Worm (Caenorhabditis elegans) whole organism, young adult: ENCODE data around the gene sre-24.

ENCODE experiments used
- B0019.2 ChIP-seq: fragments of 200-800 bp; sonication (Bioruptor generic); conservative IDR thresholded peaks from 2 replicates; pipeline ENCODE4 v1.3.6; 2022; ENCODE audit warnings: missing genetic modification reagents, missing genetic modification characterization, missing compliant biosample characterization
- B0035.1 ChIP-seq: sonication (generic microtip); optimal IDR thresholded peaks from 2 replicates; lab custom pipeline; 2016; ENCODE audit warnings: missing genetic modification characterization, mild to moderate bottlenecking, missing compliant biosample characterization, missing genotype, missing genetic modification reagents
- F23B12.7 ChIP-seq: sonication (generic microtip); optimal IDR thresholded peaks from 2 replicates; lab custom pipeline; 2017; ENCODE audit warnings: missing genetic modification characterization, mild to moderate bottlenecking, missing compliant biosample characterization, antibody characterized with exemption, moderate library complexity; ENCODE audit not compliant: insufficient read depth
- F37B4.10 ChIP-seq: fragments of 200-800 bp; sonication (Bioruptor generic); IDR thresholded peaks from 2 replicates; pipeline ENCODE4 v1.3.6; 2022; ENCODE audit warnings: missing genetic modification characterization, missing compliant biosample characterization
- F52B5.7 ChIP-seq: sonication (generic microtip); optimal IDR thresholded peaks from 2 replicates; lab custom pipeline; 2016; ENCODE audit warnings: mild to moderate bottlenecking, missing genetic modification characterization, missing compliant biosample characterization
- F57A8.1 ChIP-seq: fragments of 200-800 bp; sonication (Bioruptor generic); optimal IDR thresholded peaks from 2 replicates; lab custom pipeline; 2018; ENCODE audit warnings: mild to moderate bottlenecking, missing genetic modification characterization, moderate library complexity, missing compliant biosample characterization
- K12H6.12 ChIP-seq: fragments of 200-800 bp; sonication (Bioruptor generic); optimal IDR thresholded peaks from 2 replicates; lab custom pipeline; 2018; ENCODE audit warnings: mild to moderate bottlenecking, missing genetic modification characterization, missing compliant biosample characterization
- T26A5.8 ChIP-seq: sonication (generic microtip); optimal IDR thresholded peaks from 2 replicates; lab custom pipeline; 2016; ENCODE audit warnings: missing genetic modification characterization, missing compliant biosample characterization
- ccch-3 ChIP-seq: fragments of 200-800 bp; sonication (Bioruptor generic); optimal IDR thresholded peaks from 2 replicates; lab custom pipeline; 2018; ENCODE audit warnings: mild to moderate bottlenecking, missing genetic modification characterization, missing compliant biosample characterization
- cebp-1 ChIP-seq, 2 experiments: fragments of 200-800 bp in 1 of 2; sonication (Bioruptor generic) in 1 of 2; sonication (generic microtip) in 1 of 2; IDR thresholded peaks in 1 of 2; optimal IDR thresholded peaks in 1 of 2; 2 replicates each; pipeline versions ENCODE4 v1.3.6 to Lab custom; 2017 to 2022; ENCODE audit warnings: missing compliant biosample characterization in 2 of 2, missing genetic modification characterization in 2 of 2, mild to moderate bottlenecking in 1 of 2, missing genetic modification reagents in 1 of 2, moderate library complexity in 1 of 2
- ceh-100 ChIP-seq: fragments of 200-800 bp; sonication (Bioruptor generic); IDR thresholded peaks from 2 replicates; pipeline ENCODE4 v1.3.6; 2022; ENCODE audit warnings: missing genetic modification reagents, missing genetic modification characterization, missing compliant biosample characterization
- efl-1 ChIP-seq: fragments of 150-350 bp; optimal IDR thresholded peaks from 2 replicates; lab custom pipeline; 2014; ENCODE audit warnings: missing biosample characterization, missing genetic modification reagents, missing genetic modification characterization
- hmg-20 ChIP-seq: fragments of 200-800 bp; sonication (Bioruptor generic); IDR thresholded peaks from 2 replicates; pipeline ENCODE4 v1.3.6; 2022; ENCODE audit warnings: missing genetic modification reagents, missing genetic modification characterization, missing compliant biosample characterization
- let-607 ChIP-seq, 2 experiments: fragments of 200-800 bp in 1 of 2; sonication (Bioruptor generic) in 1 of 2; sonication (generic microtip) in 1 of 2; optimal IDR thresholded peaks; 2 replicates each; lab custom pipeline; 2016 to 2018; ENCODE audit warnings: mild to moderate bottlenecking in 2 of 2, missing compliant biosample characterization in 2 of 2, missing genetic modification characterization in 2 of 2, moderate library complexity in 2 of 2, missing genotype in 1 of 2
- lin-35 ChIP-seq, 3 experiments: fragments of 150-350 bp in 2 of 3; sonication (generic microtip) in 1 of 3; optimal IDR thresholded peaks; 2 replicates each; lab custom pipeline; 2014 to 2018; ENCODE audit warnings: missing biosample characterization in 3 of 3, missing genetic modification characterization in 3 of 3, missing genetic modification reagents in 3 of 3
- lin-40 ChIP-seq: sonication (generic microtip); optimal IDR thresholded peaks from 2 replicates; lab custom pipeline; 2016; ENCODE audit warnings: missing genetic modification characterization, mild to moderate bottlenecking, missing compliant biosample characterization, missing genotype, missing genetic modification reagents
- lir-1 ChIP-seq: fragments of 200-800 bp; sonication (Bioruptor generic); conservative IDR thresholded peaks from 2 replicates; pipeline ENCODE4 v1.3.6; 2022; ENCODE audit warnings: missing genetic modification reagents, missing genetic modification characterization, missing compliant biosample characterization
- lsl-1 ChIP-seq: fragments of 200-800 bp; sonication (Bioruptor generic); optimal IDR thresholded peaks from 2 replicates; lab custom pipeline; 2018; ENCODE audit warnings: mild to moderate bottlenecking, missing genetic modification characterization, moderate library complexity, missing compliant biosample characterization
- madf-10 ChIP-seq: sonication (generic microtip); optimal IDR thresholded peaks from 2 replicates; lab custom pipeline; 2016; ENCODE audit warnings: mild to moderate bottlenecking, missing genetic modification characterization, missing compliant biosample characterization
- madf-3 ChIP-seq: fragments of 200-800 bp; sonication (Bioruptor generic); IDR thresholded peaks from 2 replicates; pipeline ENCODE4 v1.3.6; 2022; ENCODE audit warnings: missing genetic modification reagents, missing genetic modification characterization, missing compliant biosample characterization
- madf-6 ChIP-seq: fragments of 200-800 bp; sonication (Bioruptor generic); IDR thresholded peaks from 2 replicates; pipeline ENCODE4 v1.3.6; 2022; ENCODE audit warnings: missing genetic modification reagents, missing genetic modification characterization, missing compliant biosample characterization
- madf-8 ChIP-seq: fragments of 200-800 bp; sonication (Bioruptor generic); conservative IDR thresholded peaks from 2 replicates; pipeline ENCODE4 v1.3.6; 2022; ENCODE audit warnings: missing genetic modification reagents, missing genetic modification characterization, missing compliant biosample characterization
- mxl-1 ChIP-seq: sonication (generic microtip); optimal IDR thresholded peaks from 2 replicates; lab custom pipeline; 2016; ENCODE audit warnings: missing genetic modification characterization, missing compliant biosample characterization
- nhr-27 ChIP-seq: fragments of 200-800 bp; sonication (Bioruptor generic); optimal IDR thresholded peaks from 2 replicates; lab custom pipeline; 2018; ENCODE audit warnings: mild to moderate bottlenecking, missing genetic modification characterization, moderate library complexity, missing compliant biosample characterization
- sea-2 ChIP-seq: fragments of 200-800 bp; sonication (Bioruptor generic); IDR thresholded peaks from 2 replicates; pipeline ENCODE4 v1.3.6; 2022; ENCODE audit warnings: missing genetic modification characterization, missing compliant biosample characterization
- unc-62 ChIP-seq: fragments of 150-350 bp; optimal IDR thresholded peaks from 2 replicates; lab custom pipeline; 2014; ENCODE audit warnings: missing biosample characterization, missing genetic modification reagents, missing genetic modification characterization
- ztf-6 ChIP-seq: fragments of 200-800 bp; sonication (Bioruptor generic); IDR thresholded peaks from 2 replicates; pipeline ENCODE4 v1.3.6; 2022; ENCODE audit warnings: missing genetic modification reagents, missing genetic modification characterization, missing compliant biosample characterization

sre-24 gene

ce11 chrV:2922594-2922993, 38.1 kb downstream of the sre-24 start, which contains the start of gene srh-38 (continued):
- TF ChIP-seq F37B4.10 (GFP tag; lab: Robert Waterston, UW), result no peak
- no peak for TF ChIP-seq madf-6 (GFP tag; lab: Robert Waterston, UW)

- TF ChIP-seq B0019.2 (GFP tag; lab: Robert Waterston, UW), result no peak
- no peak for TF ChIP-seq lsl-1 (GFP tag; lab: Kevin White, UChicago)
These were observed 43.0 kb downstream of the sre-24 start, which contains the start of gene C31B8.12 for ce11 chrV:2927553-2927952. C31B8.12 (minus strand) TSS chrV:2927653.

ce11 chrV:2929753-2930152, 45.2 kb downstream of the sre-24 start, which contains the start of gene C31B8.16:
C31B8.16 (plus strand) TSS chrV:2930053.
- TF ChIP-seq sea-2 (GFP tag; lab: Robert Waterston, UW), result no peak
- TF ChIP-seq B0035.1, result no peak
- no peak for TF ChIP-seq cebp-1 (GFP tag; IDR thresholded peaks at IDR 0.05; lab: Robert Waterston, UW)
- TF ChIP-seq cebp-1 (tag; optimal IDR thresholded peaks at IDR 0.05; lab: Kevin White, UChicago), result no peak
- no peak for TF ChIP-seq lin-35 (GFP tag; optimal IDR thresholded peaks at IDR 0.05; lab: Kevin White, UChicago)
- no peak for TF ChIP-seq ztf-6 (GFP tag; lab: Robert Waterston, UW)
- no peak for TF ChIP-seq ceh-100 (GFP tag; lab: Robert Waterston, UW)

ce11 chrV:2931252-2931651, 46.7 kb downstream of the sre-24 start, which contains the start of gene C31B8.1:
C31B8.1 (plus strand) TSS chrV:2931552.
- TF ChIP-seq F57A8.1 (GFP tag; lab: Kevin White, UChicago) (no peak), ccch-3 (GFP tag; lab: Kevin White, UChicago) (no peak), lir-1 (GFP tag; lab: Robert Waterston, UW) (no peak), F23B12.7 (tag; lab: Kevin White, UChicago) (no peak), F52B5.7 (tag; lab: Kevin White, UChicago) (no peak), T26A5.8 (tag; lab: Kevin White, UChicago) (no peak), madf-10 (tag; lab: Kevin White, UChicago) (no peak), unc-62 (GFP tag; lab: Kevin White, UChicago) (no peak), madf-8 (no peak), lin-40 (tag; lab: Kevin White, UChicago) (no peak), hmg-20 (GFP tag; lab: Robert Waterston, UW) (no peak), cebp-1 (GFP tag; IDR thresholded peaks at IDR 0.05; lab: Robert Waterston, UW) (no peak), cebp-1 (tag; optimal IDR thresholded peaks at IDR 0.05; lab: Kevin White, UChicago) (no peak), mxl-1 (tag; lab: Kevin White, UChicago) (no peak), let-607 (tag; optimal IDR thresholded peaks at IDR 0.05; lab: Kevin White, UChicago) (no peak)

- no peak for TF ChIP-seq T26A5.8 (tag; lab: Kevin White, UChicago)
- no peak for TF ChIP-seq K12H6.12 (tag; lab: Kevin White, UChicago)
- no peak for TF ChIP-seq ceh-100 (GFP tag; lab: Robert Waterston, UW)
- no peak for TF ChIP-seq nhr-27 (tag; lab: Kevin White, UChicago)
- no peak for TF ChIP-seq efl-1 (GFP tag; lab: Kevin White, UChicago)
- no peak for TF ChIP-seq madf-3 (GFP tag; lab: Robert Waterston, UW)
- TF ChIP-seq ztf-6 (GFP tag; lab: Robert Waterston, UW), result no peak
These were observed 49.6 kb downstream of the sre-24 start, which contains the start of gene srh-247 for ce11 chrV:2934075-2934474. srh-247 (minus strand) TSS chrV:2934175.
